Worm (Caenorhabditis elegans): Measurements from ENCODE around the gene srh-139.

The srh-139 gene

DNA sequence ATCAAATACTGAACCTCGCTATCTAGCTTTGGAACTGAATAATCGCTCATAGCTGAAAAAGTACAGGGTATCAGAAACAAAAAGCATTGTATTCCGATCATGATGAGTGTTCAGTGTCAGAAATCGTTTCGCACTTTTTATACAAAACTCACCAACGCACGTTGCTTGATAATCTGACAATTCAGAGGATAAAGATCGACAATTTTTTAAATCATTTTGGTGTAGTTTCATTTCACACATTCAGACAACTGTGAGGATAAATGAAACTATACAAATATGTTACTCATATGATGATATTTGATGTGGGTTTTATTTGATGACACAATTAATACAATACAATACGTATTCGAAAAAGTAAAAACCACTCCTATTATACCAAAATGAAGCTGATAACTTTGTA, 737 bp upstream of the srh-139 start, which contains the start of gene F57E7.2:
F57E7.2 (minus strand) TSS at position 101 of the 400 bp plus-strand sequence.
- TF ChIP-seq F16B12.6 (tag; optimal IDR thresholded peaks at IDR 0.05), result no peak
- TF ChIP-seq dsc-1 (tag; optimal IDR thresholded peaks at IDR 0.05), result no peak
- no peak for TF ChIP-seq ceh-88 (GFP tag; IDR thresholded peaks at IDR 0.05)
- TF ChIP-seq nhr-76 (tag; optimal IDR thresholded peaks at IDR 0.05), result no peak
- no peak for TF ChIP-seq lin-13 (GFP tag; optimal IDR thresholded peaks at IDR 0.05)
- TF ChIP-seq nhr-12 (tag; optimal IDR thresholded peaks at IDR 0.05), result no peak
- TF ChIP-seq ets-5 (GFP tag; IDR thresholded peaks at IDR 0.05), result no peak
- no peak for TF ChIP-seq grh-1 (GFP tag; IDR thresholded peaks at IDR 0.05)
- TF ChIP-seq nhr-20 (tag; optimal IDR thresholded peaks at IDR 0.05), result no peak
- TF ChIP-seq nhr-11 (tag; optimal IDR thresholded peaks at IDR 0.05), result no peak
- TF ChIP-seq blmp-1 (tag; optimal IDR thresholded peaks at IDR 0.05), result no peak
- no peak for TF ChIP-seq jun-1 (tag; optimal IDR thresholded peaks at IDR 0.05)
- TF ChIP-seq mef-2 (tag; optimal IDR thresholded peaks at IDR 0.05), result no peak
- no peak for TF ChIP-seq nhr-84 (tag; optimal IDR thresholded peaks at IDR 0.05)
- no peak for TF ChIP-seq C04F5.9 (tag; optimal IDR thresholded peaks at IDR 0.05)
- no peak for TF ChIP-seq unc-86 (tag; optimal IDR thresholded peaks at IDR 0.05)
- no peak for TF ChIP-seq lin-39 (tag; optimal IDR thresholded peaks at IDR 0.05)
- TF ChIP-seq unc-98 (GFP tag; IDR thresholded peaks at IDR 0.05), result no peak

DNA sequence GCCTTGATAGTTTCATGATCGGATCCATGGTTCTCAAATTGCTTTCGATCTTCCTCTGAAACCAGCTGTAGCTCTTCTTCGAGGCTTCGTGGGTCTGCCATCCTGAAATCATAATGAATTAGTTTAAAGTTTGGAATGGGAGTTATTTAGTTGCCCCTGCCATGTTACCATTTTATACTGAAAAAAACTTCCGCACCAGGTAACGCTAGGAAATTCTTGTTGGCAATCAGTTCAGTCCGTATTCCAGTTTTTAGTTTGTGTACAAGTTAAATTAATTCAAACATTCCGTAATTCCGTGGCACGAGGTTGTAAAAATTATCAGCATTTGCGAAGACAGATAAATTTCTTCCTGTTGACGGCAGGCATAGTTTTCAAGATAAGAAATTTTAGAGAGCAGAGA, 3.7 kb downstream of the srh-139 start, which contains the start of gene Y32B12A.5:
Y32B12A.5 (minus strand) TSS at position 101 of the 400 bp plus-strand sequence.
- TF ChIP-seq ceh-82 (tag; optimal IDR thresholded peaks at IDR 0.05), result no peak
- TF ChIP-seq nhr-85 (tag), result no peak
- no peak for TF ChIP-seq pax-3 (tag; optimal IDR thresholded peaks at IDR 0.05)
- no peak for TF ChIP-seq ztf-11 (tag; optimal IDR thresholded peaks at IDR 0.05)
- TF ChIP-seq aly-2 (tag; optimal IDR thresholded peaks at IDR 0.05), result no peak
- TF ChIP-seq unc-86 (tag; optimal IDR thresholded peaks at IDR 0.05), result no peak
- TF ChIP-seq jun-1 (tag; optimal IDR thresholded peaks at IDR 0.05), result no peak
- TF ChIP-seq sup-37 (GFP tag; optimal IDR thresholded peaks at IDR 0.05), result no peak
- TF ChIP-seq lin-39 (tag; optimal IDR thresholded peaks at IDR 0.05), result no peak
- no peak for TF ChIP-seq fkh-10 (GFP tag; optimal IDR thresholded peaks at IDR 0.05)
- no peak for TF ChIP-seq tlp-1 (tag; optimal IDR thresholded peaks at IDR 0.05)
- no peak for TF ChIP-seq pag-3 (tag; optimal IDR thresholded peaks at IDR 0.05; ENCODE audit: borderline replicate concordance, insufficient read depth)
- no peak for TF ChIP-seq efl-3 (GFP tag; optimal IDR thresholded peaks at IDR 0.05)

DNA sequence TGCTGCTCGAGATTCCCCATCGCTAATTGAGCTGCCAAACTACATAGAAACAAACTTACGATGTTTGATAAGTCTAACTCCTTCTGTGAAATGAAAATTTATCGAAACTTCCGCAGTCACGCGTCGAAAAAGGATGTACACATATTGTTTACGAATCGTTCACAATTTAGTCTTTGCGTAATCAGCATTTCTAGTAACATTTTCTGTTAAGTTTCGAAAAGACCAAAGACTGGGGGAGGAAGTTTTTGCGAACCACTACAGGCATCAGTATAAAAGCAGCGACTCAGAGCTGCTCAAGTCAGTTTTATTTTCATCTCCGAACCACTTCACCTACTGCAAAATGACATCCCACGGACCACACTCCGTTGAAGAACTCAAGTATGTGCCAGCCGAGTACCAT, 4.4 kb downstream of the srh-139 start, which contains the start of gene sqst-4:
sqst-4 (plus strand) TSS at position 301 of the 400 bp plus-strand sequence.
- TF ChIP-seq nhr-12 (tag; optimal IDR thresholded peaks at IDR 0.05), result no peak
- TF ChIP-seq C16A3.4 (tag; optimal IDR thresholded peaks at IDR 0.05), result no peak
- no peak for TF ChIP-seq ceh-63 (GFP tag; optimal IDR thresholded peaks at IDR 0.05)
- no peak for TF ChIP-seq nhr-237 (tag; optimal IDR thresholded peaks at IDR 0.05)

DNA sequence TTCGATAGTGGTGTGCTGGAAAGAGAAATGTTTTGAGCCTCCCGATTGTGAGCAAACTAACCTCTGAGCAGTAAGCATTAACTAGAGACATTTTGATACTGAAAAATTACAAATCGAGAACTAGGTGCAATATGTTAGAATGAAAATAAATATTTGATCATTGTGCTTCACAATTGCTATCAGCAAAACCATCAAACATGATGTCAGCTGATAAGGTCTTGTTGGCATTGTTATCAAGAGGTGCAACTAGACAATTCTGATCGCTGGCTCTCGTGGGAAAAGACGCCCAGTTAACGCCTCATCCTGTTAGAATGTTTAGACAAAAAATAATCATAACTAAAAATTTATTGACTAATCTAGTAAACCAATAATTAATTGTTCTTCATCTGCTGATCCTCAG, 10.6 kb downstream of the srh-139 start, which contains the start of gene comt-2:
comt-2 (minus strand) TSS at position 131 of the 400 bp plus-strand sequence.
- TF ChIP-seq lin-35 (GFP tag; optimal IDR thresholded peaks at IDR 0.05) (peak in 1 of 2 experiments; percentile 26), jun-1 (tag; optimal IDR thresholded peaks at IDR 0.05) (no peak), nhr-20 (tag; optimal IDR thresholded peaks at IDR 0.05) (peak; percentile 25), elt-2 (tag; optimal IDR thresholded peaks at IDR 0.05) (peak; percentile 80), ces-1 (GFP tag; optimal IDR thresholded peaks at IDR 0.05) (no peak)

DNA sequence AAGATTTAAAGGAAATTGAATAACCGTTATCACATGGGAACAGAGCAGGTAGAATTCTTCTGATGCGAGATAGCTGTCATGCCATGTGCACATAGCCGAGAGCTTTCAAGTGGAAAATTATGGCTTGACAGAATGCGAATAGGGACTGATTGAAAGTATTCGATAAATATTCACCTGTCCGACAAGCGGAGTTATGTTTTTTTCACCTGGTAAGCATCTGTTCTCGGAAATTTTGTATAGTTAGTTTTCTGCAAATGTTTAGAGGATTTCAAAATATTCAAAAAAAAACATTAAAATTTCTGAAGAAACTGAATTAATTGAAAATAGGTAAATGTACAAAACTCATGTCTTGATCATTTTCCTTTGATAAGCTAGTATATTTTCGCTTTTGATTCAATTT, 13.7 kb downstream of the srh-139 start, which contains the start of gene srh-136:
srh-136 (minus strand) TSS at position 93 of the 400 bp plus-strand sequence.
- no peak for TF ChIP-seq C04F5.9 (tag; optimal IDR thresholded peaks at IDR 0.05)
- no peak for TF ChIP-seq unc-62 (GFP tag; optimal IDR thresholded peaks at IDR 0.05)
- peak; percentile 93 for TF ChIP-seq hlh-4 (tag; optimal IDR thresholded peaks at IDR 0.05)
- TF ChIP-seq efl-3 (GFP tag; optimal IDR thresholded peaks at IDR 0.05), result no peak
- TF ChIP-seq fkh-8 (tag; optimal IDR thresholded peaks at IDR 0.05), result peak; percentile 4
- no peak for TF ChIP-seq nhr-28 (tag; optimal IDR thresholded peaks at IDR 0.05)
- no peak for TF ChIP-seq tlp-1 (tag; optimal IDR thresholded peaks at IDR 0.05)
- TF ChIP-seq ztf-4 (tag; optimal IDR thresholded peaks at IDR 0.05), result no peak
- no peak for TF ChIP-seq ets-5 (GFP tag; IDR thresholded peaks at IDR 0.05)

Measured in whole organism, L1 larva.